Fruit fly (Drosophila melanogaster) whole organism, adult: ENCODE measurements around the gene Spt7.

Source experiments
- CG12768 ChIP-seq: fragments of 200-800 bp; sonication (Bioruptor generic); optimal IDR thresholded peaks from 2 replicates; lab custom pipeline; 2017; ENCODE audit warnings: missing biosample characterization, missing genetic modification characterization, mild to moderate bottlenecking, moderate library complexity, missing genetic modification reagents
- CG14711 ChIP-seq: fragments of 200-800 bp; sonication (Bioruptor generic); optimal IDR thresholded peaks from 2 replicates; lab custom pipeline; 2018; ENCODE audit warnings: missing biosample characterization, mild to moderate bottlenecking, missing genetic modification characterization, moderate library complexity
- CG5204 ChIP-seq: fragments of 200-800 bp; sonication (Bioruptor generic); optimal IDR thresholded peaks from 2 replicates; lab custom pipeline; 2016; ENCODE audit warnings: missing biosample characterization, missing genetic modification characterization
- CG7101 ChIP-seq: fragments of 200-800 bp; sonication (Bioruptor generic); optimal IDR thresholded peaks from 2 replicates; lab custom pipeline; 2018; ENCODE audit warnings: missing biosample characterization, mild to moderate bottlenecking, missing genetic modification characterization, moderate library complexity
- pad ChIP-seq: fragments of 200-800 bp; sonication (Bioruptor generic); optimal IDR thresholded peaks from 3 replicates; lab custom pipeline; 2017; ENCODE audit warnings: missing biosample characterization, missing genetic modification characterization, mild to moderate bottlenecking, moderate library complexity, missing genetic modification reagents

dm6 chrX:17860711-17861110 lies 10.5 kb downstream of the Spt7 start, which contains the start of the genes Arp8 and CG6769:
- TF ChIP-seq pad (GFP tag; lab: Kevin White, UChicago) = no peak
- peak; percentile 54 for TF ChIP-seq CG14711 (tag; lab: Kevin White, UChicago)
- no peak for TF ChIP-seq CG5204
- TF ChIP-seq CG12768 = no peak
- peak; percentile 48 for TF ChIP-seq CG7101 (tag; lab: Kevin White, UChicago)
